Worm (Caenorhabditis elegans): ENCODE data around the gene F15D4.6.

F15D4.6 gene

DNA sequence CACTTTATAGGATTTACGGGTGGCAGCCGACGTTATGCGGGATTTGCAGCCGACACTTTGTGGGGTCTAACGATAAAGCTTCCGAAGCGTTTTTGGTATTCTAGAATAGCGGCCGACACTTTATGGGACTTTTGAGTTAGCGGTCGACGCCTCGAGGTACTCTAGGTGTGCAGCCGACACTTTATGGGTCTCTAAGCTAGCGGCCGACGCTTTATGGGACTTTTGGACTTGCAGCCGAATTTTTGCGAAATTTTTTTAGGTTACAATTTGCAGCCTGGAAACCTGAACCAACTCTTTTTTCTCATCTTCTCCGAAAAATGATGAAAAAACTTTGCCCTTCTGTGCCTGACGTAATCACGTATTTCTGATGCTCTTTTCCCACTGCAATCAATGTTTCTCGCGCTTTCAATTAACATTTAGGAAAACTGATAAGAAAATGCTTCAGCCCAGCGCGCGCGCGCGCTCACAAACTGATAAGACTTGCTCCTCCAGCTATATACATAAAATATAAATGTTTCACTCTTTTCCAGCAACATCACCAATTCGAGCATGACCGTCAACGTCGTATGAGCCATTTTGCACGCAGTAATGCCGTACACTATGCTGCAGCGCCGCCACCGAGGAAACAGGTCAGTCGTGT lies 50.3 kb downstream of the F15D4.6 start:
- TF ChIP-seq mxl-2 (GFP tag; conservative IDR thresholded peaks at IDR 0.05) (0 out of 2 replicates have a peak, but pooled peaks have one; percentile 13), daf-16 (GFP tag; optimal IDR thresholded peaks at IDR 0.05) (no peak), daf-16 (tag; optimal IDR thresholded peaks at IDR 0.05) (peak; percentile 77), aha-1 (tag) (peak; percentile 91), lsy-2 (tag; optimal IDR thresholded peaks at IDR 0.05) (peak in 1 of 2 experiments; percentile 15), arid-1 (GFP tag; conservative IDR thresholded peaks at IDR 0.05) (no peak), php-3 (GFP tag; IDR thresholded peaks at IDR 0.05) (peak; percentile 59; the same call in 1 of the 2 replicates), nhr-42 (GFP tag; IDR thresholded peaks at IDR 0.05) (no peak), mes-2 (tag; optimal IDR thresholded peaks at IDR 0.05; ENCODE audit: poor library complexity, severe bottlenecking) (peak; percentile 53), dve-1 (tag; optimal IDR thresholded peaks at IDR 0.05; ENCODE audit: insufficient read depth) (peak; percentile 67), hlh-11 (tag; optimal IDR thresholded peaks at IDR 0.05) (peak; percentile 81), ceh-20 (GFP tag; IDR thresholded peaks at IDR 0.05) (no peak), dmd-6 (GFP tag; IDR thresholded peaks at IDR 0.05) (peak; percentile 95), lin-1 (GFP tag; IDR thresholded peaks at IDR 0.05) (peak; percentile 45; the same call in 1 of the 2 replicates), hlh-30 (tag; optimal IDR thresholded peaks at IDR 0.05; ENCODE audit: insufficient read depth) (peak; percentile 69), dpl-1 (GFP tag; optimal IDR thresholded peaks at IDR 0.05) (no peak), mdl-1 (tag; optimal IDR thresholded peaks at IDR 0.05) (peak in 1 of 2 experiments; percentile 15), nhr-77 (tag; optimal IDR thresholded peaks at IDR 0.05) (peak; percentile 40), hif-1 (tag; optimal IDR thresholded peaks at IDR 0.05) (peak in 1 of 2 experiments; percentile 27), tra-1 (GFP tag; IDR thresholded peaks at IDR 0.05) (peak; percentile 66; the same call in 1 of the 2 replicates), pqm-1 (tag; optimal IDR thresholded peaks at IDR 0.05) (peak; percentile 87), madf-9 (GFP tag; conservative IDR thresholded peaks at IDR 0.05) (0 out of 2 replicates have a peak, but pooled peaks have one; percentile 20), nhr-28 (tag; optimal IDR thresholded peaks at IDR 0.05) (peak; percentile 74), T26A8.4 (GFP tag; IDR thresholded peaks at IDR 0.05) (no peak)

All from whole organism, L4 larva.